Worm (Caenorhabditis elegans) whole organism, midembryonic: ENCODE results near the gene cyp-35A5.

ENCODE experiments used
- T22C8.4 ChIP-seq: fragments of 200-800 bp; sonication (Bioruptor generic); IDR thresholded peaks from 2 replicates; pipeline ENCODE4 v1.3.6; 2022; ENCODE audit warnings: missing genetic modification characterization, missing compliant biosample characterization
- cog-1 ChIP-seq: sonication (generic microtip); optimal IDR thresholded peaks from 2 replicates; lab custom pipeline; 2016; ENCODE audit warnings: missing genetic modification characterization, missing compliant biosample characterization
- flt-1 ChIP-seq: fragments of 200-800 bp; sonication (Bioruptor generic); IDR thresholded peaks from 2 replicates; pipeline ENCODE4 v1.3.6; 2022; ENCODE audit warnings: missing genetic modification characterization, missing compliant biosample characterization
- klf-2 ChIP-seq: fragments of 200-800 bp; sonication (Bioruptor generic); conservative IDR thresholded peaks from 2 replicates; pipeline ENCODE4 v1.3.6; 2022; ENCODE audit warnings: missing genetic modification reagents, missing genetic modification characterization, missing compliant biosample characterization
- med-1 ChIP-seq: sonication (generic microtip); optimal IDR thresholded peaks from 2 replicates; lab custom pipeline; 2017; ENCODE audit warnings: missing genetic modification characterization, mild to moderate bottlenecking, missing compliant biosample characterization, antibody characterized with exemption, missing genetic modification reagents; ENCODE audit not compliant: insufficient read depth
- ref-1 ChIP-seq: fragments of 200-800 bp; sonication (Bioruptor generic); conservative IDR thresholded peaks from 2 replicates; pipeline ENCODE4 v1.3.6; 2022; ENCODE audit warnings: missing genetic modification reagents, missing genetic modification characterization, missing compliant biosample characterization
- tab-1 ChIP-seq: fragments of 200-800 bp; sonication (Bioruptor generic); IDR thresholded peaks from 2 replicates; pipeline ENCODE4 v1.3.6; 2022; ENCODE audit warnings: missing genetic modification characterization, missing compliant biosample characterization
- ztf-23 ChIP-seq: fragments of 200-800 bp; sonication (Bioruptor generic); IDR thresholded peaks from 2 replicates; pipeline ENCODE4 v1.3.6; 2022; ENCODE audit warnings: missing genetic modification reagents, missing genetic modification characterization, missing compliant biosample characterization
- ztf-29 ChIP-seq: fragments of 200-800 bp; sonication (Bioruptor generic); IDR thresholded peaks from 2 replicates; pipeline ENCODE4 v1.3.6; 2022; ENCODE audit warnings: missing genetic modification reagents, missing genetic modification characterization, missing compliant biosample characterization

Gene cyp-35A5

DNA sequence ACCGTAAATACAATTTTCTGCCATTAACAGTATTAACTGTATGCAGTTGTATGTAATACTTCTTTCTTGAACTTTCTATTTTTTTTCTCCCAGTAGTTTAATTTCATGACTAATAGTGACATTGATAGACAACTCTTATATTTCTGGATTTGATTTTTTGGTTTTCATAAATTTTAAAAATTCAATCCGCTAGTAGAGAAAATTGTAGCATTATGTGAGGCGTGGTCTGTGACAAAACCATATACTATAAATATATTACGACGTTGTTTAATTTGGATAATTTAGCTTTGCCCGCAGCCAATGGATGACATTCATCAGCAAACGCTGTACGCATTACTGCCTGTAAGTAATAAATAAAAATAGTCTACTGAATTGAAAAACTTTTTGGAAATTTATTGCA is 7.0 kb upstream of the cyp-35A5 start, which contains the start of gene srx-64:
srx-64 (plus strand) TSS at position 301 of the 400 bp plus-strand sequence.
- TF ChIP-seq flt-1 (GFP tag; lab: Robert Waterston, UW): no peak
- TF ChIP-seq med-1 (GFP tag; lab: Kevin White, UChicago): no peak
- no peak for TF ChIP-seq ref-1 (GFP tag; lab: Robert Waterston, UW)
- no peak for TF ChIP-seq ztf-23 (GFP tag; lab: Robert Waterston, UW)
- no peak for TF ChIP-seq T22C8.4
- TF ChIP-seq cog-1: no peak
- no peak for TF ChIP-seq klf-2
- TF ChIP-seq tab-1 (GFP tag; lab: Robert Waterston, UW): no peak
- TF ChIP-seq ztf-29: no peak

DNA sequence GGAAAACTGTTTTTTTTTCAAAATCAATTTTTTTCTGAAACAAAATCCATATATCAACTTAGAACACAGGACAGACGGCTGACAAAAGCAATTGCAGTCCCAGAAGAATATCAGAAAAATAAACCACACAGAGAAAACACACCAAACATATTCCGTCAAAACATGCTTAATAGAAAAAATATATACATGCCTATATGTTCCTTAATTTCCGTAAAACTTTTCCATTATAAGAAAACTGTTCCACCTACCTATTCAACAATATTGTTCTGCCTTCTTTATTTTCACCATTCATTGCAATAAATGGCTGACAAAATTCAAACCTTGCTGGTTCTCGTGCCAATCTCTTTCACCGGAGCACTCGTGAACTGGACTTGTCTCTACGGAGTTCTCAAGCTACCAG is 4.8 kb upstream of the cyp-35A5 start, which contains the start of gene srx-63:
srx-63 (plus strand) TSS at position 301 of the 400 bp plus-strand sequence.
- TF ChIP-seq ztf-29 (no peak), ref-1 (GFP tag; lab: Robert Waterston, UW) (no peak), cog-1 (no peak), klf-2 (no peak), tab-1 (GFP tag; lab: Robert Waterston, UW) (no peak), med-1 (GFP tag; lab: Kevin White, UChicago) (no peak), ztf-23 (GFP tag; lab: Robert Waterston, UW) (no peak), flt-1 (GFP tag; lab: Robert Waterston, UW) (no peak), T22C8.4 (no peak)

DNA sequence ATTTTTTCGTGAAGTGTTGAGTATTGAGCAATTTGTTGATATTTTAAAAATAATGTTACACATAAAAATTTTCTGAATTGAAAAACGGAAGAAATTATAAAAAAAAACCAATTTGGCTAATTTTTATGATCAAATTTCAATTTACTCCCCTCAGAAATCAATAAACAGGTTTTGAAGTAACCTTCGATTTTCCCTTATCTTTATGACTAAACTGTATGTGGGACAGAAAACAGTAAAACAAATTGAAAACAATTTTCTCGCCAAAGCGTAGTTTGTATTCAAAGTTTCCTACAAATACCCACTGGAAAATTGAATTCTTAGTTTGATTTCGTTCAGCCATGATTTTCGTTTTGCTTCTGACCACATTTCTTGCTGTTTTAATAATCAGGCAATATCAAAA is 2.7 kb downstream of the cyp-35A5 start, which contains the start of gene cyp-35B1:
cyp-35B1 (plus strand) TSS at position 244 of the 400 bp plus-strand sequence.
- TF ChIP-seq flt-1 (GFP tag; lab: Robert Waterston, UW) (no peak), ref-1 (GFP tag; lab: Robert Waterston, UW) (no peak), klf-2 (no peak), ztf-29 (no peak), med-1 (GFP tag; lab: Kevin White, UChicago) (no peak), tab-1 (GFP tag; lab: Robert Waterston, UW) (no peak), T22C8.4 (no peak), cog-1 (no peak), ztf-23 (GFP tag; lab: Robert Waterston, UW) (no peak)

DNA sequence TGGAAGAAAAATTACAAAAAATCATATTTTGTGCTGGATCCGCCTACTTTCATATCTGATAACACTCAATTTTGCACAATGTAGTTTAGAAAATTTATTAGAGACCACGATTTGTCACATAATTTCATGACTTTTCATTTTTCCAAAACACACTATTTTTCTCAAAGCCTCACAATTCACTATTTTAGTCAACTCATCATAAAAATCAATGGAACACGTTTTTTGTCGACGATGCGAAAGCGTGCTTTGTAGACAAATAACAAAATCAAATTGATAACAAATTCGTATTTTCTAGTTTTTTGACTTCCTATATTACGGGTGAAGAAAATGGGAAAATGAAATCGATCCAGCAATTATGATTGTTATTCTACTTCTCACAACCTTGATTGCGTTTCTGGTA is 5.7 kb downstream of the cyp-35A5 start, which contains the start of gene cyp-35B2:
cyp-35B2 (plus strand) TSS at position 301 of the 400 bp plus-strand sequence.
- TF ChIP-seq ztf-23 (GFP tag; lab: Robert Waterston, UW) (no peak), klf-2 (no peak), med-1 (GFP tag; lab: Kevin White, UChicago) (no peak), ztf-29 (no peak), flt-1 (GFP tag; lab: Robert Waterston, UW) (no peak), ref-1 (GFP tag; lab: Robert Waterston, UW) (no peak), cog-1 (no peak), T22C8.4 (no peak), tab-1 (GFP tag; lab: Robert Waterston, UW) (no peak)

DNA sequence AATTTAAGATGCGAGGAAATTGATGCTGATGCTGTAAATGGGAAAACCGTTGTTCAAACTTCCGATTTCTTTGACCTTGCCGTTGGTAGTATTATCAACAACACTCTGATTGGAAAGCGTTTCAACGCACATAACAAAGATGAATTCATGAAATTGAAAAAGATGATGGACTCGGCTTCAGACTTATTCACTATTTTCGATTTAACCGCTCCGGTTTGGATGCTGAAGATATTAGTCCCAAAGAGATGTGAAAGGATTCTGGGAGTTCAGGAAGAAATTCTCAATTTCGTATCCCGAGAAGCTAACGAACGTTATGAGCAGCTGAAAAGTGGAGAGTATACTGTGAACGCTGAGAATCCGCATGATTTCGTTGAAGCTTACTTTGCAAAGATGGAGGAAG is 7.2 kb downstream of the cyp-35A5 start:
- TF ChIP-seq ztf-29 (no peak), flt-1 (GFP tag; lab: Robert Waterston, UW) (no peak), med-1 (GFP tag; lab: Kevin White, UChicago) (no peak), ztf-23 (GFP tag; lab: Robert Waterston, UW) (no peak), cog-1 (no peak), tab-1 (GFP tag; lab: Robert Waterston, UW) (no peak), klf-2 (no peak), T22C8.4 (no peak), ref-1 (GFP tag; lab: Robert Waterston, UW) (no peak)

DNA sequence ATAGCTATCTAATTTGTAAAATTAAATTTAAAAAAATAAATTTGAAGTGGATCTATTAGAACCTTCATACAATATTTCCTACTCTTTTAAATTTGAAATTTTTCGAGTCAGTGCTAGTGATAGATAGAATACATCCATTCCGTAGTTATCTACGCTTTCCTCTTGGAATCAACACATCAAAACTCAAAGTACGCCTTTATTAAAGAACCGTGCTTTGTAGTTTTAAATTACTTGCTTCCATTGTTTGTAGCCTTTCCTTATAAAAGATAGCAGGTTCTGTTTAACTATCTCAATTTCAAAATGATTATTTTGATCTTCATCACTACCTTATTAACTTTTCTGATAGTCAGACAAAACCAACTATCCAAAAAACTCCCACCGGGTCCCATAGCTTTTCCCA is 8.9 kb downstream of the cyp-35A5 start, which contains the start of gene cyp-35B3:
cyp-35B3 (plus strand) TSS at position 301 of the 400 bp plus-strand sequence.
- TF ChIP-seq med-1 (GFP tag; lab: Kevin White, UChicago) (no peak), klf-2 (no peak), ztf-29 (no peak), cog-1 (no peak), T22C8.4 (no peak), ztf-23 (GFP tag; lab: Robert Waterston, UW) (no peak), ref-1 (GFP tag; lab: Robert Waterston, UW) (no peak), flt-1 (GFP tag; lab: Robert Waterston, UW) (no peak), tab-1 (GFP tag; lab: Robert Waterston, UW) (no peak)

DNA sequence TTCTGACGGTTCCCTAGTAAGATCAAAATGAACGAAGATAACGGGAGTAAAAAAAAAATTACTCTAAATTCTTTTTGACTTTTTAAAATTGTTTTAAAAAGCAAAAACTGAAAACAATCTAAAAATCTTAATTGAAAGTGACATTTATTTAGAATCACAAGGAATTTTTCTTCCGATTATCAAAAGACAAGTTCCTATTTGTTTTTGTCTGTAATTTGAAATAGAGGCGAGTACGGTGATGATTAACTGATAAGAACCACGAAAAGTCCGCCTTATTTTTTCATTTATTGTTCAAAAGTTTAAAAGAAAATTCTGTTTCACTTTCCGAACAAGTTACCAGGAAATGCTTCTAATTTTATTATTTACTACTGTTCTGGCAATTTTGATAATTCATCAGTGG is 13.6 kb downstream of the cyp-35A5 start, which contains the start of gene dach-1:
dach-1 (plus strand) TSS at position 301 of the 400 bp plus-strand sequence.
- TF ChIP-seq ztf-23 (GFP tag; lab: Robert Waterston, UW): no peak
- no peak for TF ChIP-seq tab-1 (GFP tag; lab: Robert Waterston, UW)
- TF ChIP-seq cog-1: no peak
- no peak for TF ChIP-seq ztf-29
- no peak for TF ChIP-seq med-1 (GFP tag; lab: Kevin White, UChicago)
- TF ChIP-seq klf-2: no peak
- no peak for TF ChIP-seq ref-1 (GFP tag; lab: Robert Waterston, UW)
- TF ChIP-seq flt-1 (GFP tag; lab: Robert Waterston, UW): no peak
- TF ChIP-seq T22C8.4: no peak

DNA sequence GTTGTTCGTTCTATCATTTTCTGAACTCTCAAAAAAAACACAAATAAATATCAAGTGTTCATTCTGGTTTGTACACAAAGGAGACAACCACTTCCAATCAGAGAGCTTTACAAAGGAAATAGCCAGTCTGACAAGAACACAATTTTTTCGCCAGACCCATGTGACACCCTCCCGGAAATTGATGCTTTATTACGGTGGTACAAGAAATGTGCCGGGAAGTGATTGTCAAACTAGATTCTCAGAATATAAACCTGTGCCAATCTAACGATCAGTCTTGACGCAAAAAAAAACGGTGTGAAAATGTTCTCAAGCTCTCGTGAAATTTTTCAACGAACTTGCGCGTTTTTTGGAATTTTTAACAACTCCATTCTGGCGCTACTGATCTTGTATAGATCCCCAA is 17.6 kb downstream of the cyp-35A5 start, which contains the start of gene str-247:
str-247 (plus strand) TSS at position 301 of the 400 bp plus-strand sequence.
- TF ChIP-seq klf-2 (no peak), T22C8.4 (no peak), ztf-29 (no peak), tab-1 (GFP tag; lab: Robert Waterston, UW) (no peak), med-1 (GFP tag; lab: Kevin White, UChicago) (no peak), flt-1 (GFP tag; lab: Robert Waterston, UW) (no peak), ref-1 (GFP tag; lab: Robert Waterston, UW) (no peak), ztf-23 (GFP tag; lab: Robert Waterston, UW) (no peak), cog-1 (no peak)

DNA sequence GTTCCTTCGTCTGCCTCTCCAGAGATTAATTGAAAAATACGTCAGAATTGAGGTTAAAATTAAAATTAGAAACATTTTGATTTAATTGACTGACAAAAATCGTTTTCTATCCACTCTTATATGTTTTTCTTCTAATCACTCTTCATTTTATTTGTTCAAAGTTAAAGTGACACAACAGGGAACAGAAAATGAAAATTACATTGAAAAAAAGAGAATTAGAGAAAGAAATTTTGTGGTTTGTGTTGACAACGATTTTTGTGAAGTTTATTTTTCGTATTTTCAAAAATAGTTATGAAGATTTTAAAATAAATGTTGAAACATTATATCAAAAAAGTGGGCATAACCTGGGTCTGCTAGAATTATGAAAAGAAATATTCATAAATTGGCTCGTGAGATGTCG is 21.5 kb downstream of the cyp-35A5 start, which contains the start of gene cyp-34A5:
cyp-34A5 (minus strand) TSS at position 101 of the 400 bp plus-strand sequence.
- TF ChIP-seq med-1 (GFP tag; lab: Kevin White, UChicago) (no peak), flt-1 (GFP tag; lab: Robert Waterston, UW) (no peak)

DNA sequence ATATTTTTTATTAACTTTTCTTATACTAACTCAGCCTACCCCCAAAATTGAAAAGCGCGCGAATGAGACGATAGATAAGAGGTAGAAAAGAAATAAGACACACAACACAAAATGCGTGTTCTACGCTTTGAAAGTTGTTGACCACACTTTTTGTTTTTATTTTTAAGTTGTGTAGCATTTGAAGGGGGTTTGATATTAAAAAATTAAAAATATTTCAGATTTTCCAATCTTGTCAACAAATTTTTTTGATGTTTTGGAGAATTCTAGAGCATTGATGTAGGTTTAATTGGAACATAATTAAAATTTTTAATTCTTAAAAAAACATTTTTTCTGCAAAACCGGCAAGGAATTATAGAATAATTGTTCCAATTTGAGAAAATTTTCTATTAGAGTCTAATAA is 25.1 kb downstream of the cyp-35A5 start, which contains the start of gene cyp-34A6:
cyp-34A6 (minus strand) TSS at position 101 of the 400 bp plus-strand sequence.
- no peak for TF ChIP-seq T22C8.4
- no peak for TF ChIP-seq med-1 (GFP tag; lab: Kevin White, UChicago)
- TF ChIP-seq cog-1: no peak
- TF ChIP-seq klf-2: no peak
- TF ChIP-seq ref-1 (GFP tag; lab: Robert Waterston, UW): no peak
- no peak for TF ChIP-seq tab-1 (GFP tag; lab: Robert Waterston, UW)
- TF ChIP-seq flt-1 (GFP tag; lab: Robert Waterston, UW): no peak
- TF ChIP-seq ztf-23 (GFP tag; lab: Robert Waterston, UW): no peak
- TF ChIP-seq ztf-29: no peak
